Worm (Caenorhabditis elegans): Measurements from ENCODE around the gene hpo-40.

hpo-40 gene

DNA sequence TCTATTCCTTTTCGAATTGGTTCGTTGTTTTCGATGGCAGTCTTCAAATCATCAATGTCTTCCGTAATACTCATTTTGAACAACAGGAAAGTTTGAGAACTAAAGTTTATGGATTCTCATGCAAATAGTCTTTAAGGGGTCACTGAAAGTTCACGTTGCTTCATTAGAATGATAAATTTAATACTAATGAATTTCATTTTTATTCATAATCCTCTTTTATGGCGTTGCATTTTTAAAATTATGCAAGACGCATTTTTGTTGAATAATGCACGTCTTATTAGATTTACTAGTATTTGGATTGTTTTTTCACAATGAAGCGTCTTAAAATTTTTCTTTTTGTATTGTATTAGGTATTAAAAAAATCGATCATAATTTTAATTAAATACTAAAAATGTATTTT lies 30.4 kb downstream of the hpo-40 start, which contains the start of gene C12D8.9:
Gene C12D8.9 (minus strand): TSS at position 101 of the 400 bp plus-strand sequence.
- TF ChIP-seq zip-4 (GFP tag; optimal IDR thresholded peaks at IDR 0.05) (no peak), tlp-1 (tag; optimal IDR thresholded peaks at IDR 0.05) (no peak), lir-3 (tag; optimal IDR thresholded peaks at IDR 0.05; ENCODE audit: poor library complexity) (no peak), nhr-20 (tag; optimal IDR thresholded peaks at IDR 0.05) (no peak), lsy-2 (tag; optimal IDR thresholded peaks at IDR 0.05) (no peak), aly-2 (tag; optimal IDR thresholded peaks at IDR 0.05) (no peak), nhr-85 (tag) (no peak)

- TF ChIP-seq dsc-1 (tag; optimal IDR thresholded peaks at IDR 0.05), result peak; percentile 73
- TF ChIP-seq C34B4.2 (tag; optimal IDR thresholded peaks at IDR 0.05), result no peak
- TF ChIP-seq fkh-8 (tag; optimal IDR thresholded peaks at IDR 0.05), result peak; percentile 11
- TF ChIP-seq elt-2 (tag; optimal IDR thresholded peaks at IDR 0.05), result peak; percentile 34
- no peak for TF ChIP-seq nhr-71 (tag; optimal IDR thresholded peaks at IDR 0.05)
These were observed 31.4 kb downstream of the hpo-40 start for ce11 chrV:10244018-10244720.

DNA sequence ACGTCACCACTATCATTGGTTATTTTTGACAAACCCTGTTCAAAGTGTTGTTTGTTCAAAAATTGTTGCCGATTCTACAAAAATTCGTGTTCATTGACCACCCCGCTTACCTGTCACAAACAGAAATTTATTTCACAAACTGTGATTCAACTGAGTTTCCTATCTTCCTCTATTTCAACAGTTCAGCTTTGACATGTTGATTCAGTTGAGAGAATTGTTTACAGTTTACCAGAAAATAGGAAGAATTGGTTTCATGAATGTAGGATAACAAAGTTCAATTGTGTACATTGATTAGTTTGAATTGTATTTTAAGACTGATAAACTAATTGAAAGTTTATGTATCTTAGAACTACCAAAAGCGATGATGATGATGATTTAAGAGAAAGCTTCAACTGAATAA lies 32.9 kb downstream of the hpo-40 start:
- TF ChIP-seq dsc-1 (tag; optimal IDR thresholded peaks at IDR 0.05), result peak; percentile 6
- no peak for TF ChIP-seq C04F5.9 (tag; optimal IDR thresholded peaks at IDR 0.05)
- TF ChIP-seq zag-1 (tag; optimal IDR thresholded peaks at IDR 0.05), result no peak

DNA sequence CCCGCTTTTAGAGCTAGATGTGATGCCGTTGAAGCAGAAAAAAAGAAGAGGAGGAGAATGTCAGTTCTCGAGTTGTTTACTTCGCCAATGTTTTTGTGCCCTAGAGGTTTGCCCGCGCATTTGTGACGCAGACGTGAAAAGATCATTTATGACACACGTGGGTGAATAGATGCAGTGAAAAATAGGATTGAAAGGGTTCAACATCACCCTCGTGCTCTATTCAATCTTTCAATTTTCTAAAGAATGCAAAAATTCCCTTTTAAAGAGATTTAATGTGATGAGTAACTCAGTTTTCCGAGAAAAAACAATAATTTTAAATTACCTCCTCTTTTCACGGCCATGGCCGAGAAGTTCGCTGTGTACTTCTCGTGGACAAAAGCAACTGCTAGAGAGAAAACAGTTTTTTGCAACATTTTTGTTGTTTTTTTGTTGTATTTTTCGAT lies 33.7 kb downstream of the hpo-40 start:
- TF ChIP-seq mab-9 (GFP tag; IDR thresholded peaks at IDR 0.05) (0 out of 2 replicates have a peak, but pooled peaks have one; percentile 51), ceh-90 (tag; optimal IDR thresholded peaks at IDR 0.05) (peak; percentile 31), lin-13 (GFP tag; optimal IDR thresholded peaks at IDR 0.05) (peak; percentile 13), lin-35 (GFP tag; optimal IDR thresholded peaks at IDR 0.05) (peak; percentile 55 to 66), aly-2 (tag; optimal IDR thresholded peaks at IDR 0.05) (no peak), mef-2 (tag; optimal IDR thresholded peaks at IDR 0.05) (no peak), snu-23 (GFP tag; optimal IDR thresholded peaks at IDR 0.05) (peak; percentile 51), zip-4 (GFP tag; optimal IDR thresholded peaks at IDR 0.05) (no peak), nhr-20 (tag; optimal IDR thresholded peaks at IDR 0.05) (peak; percentile 30), nhr-11 (tag; optimal IDR thresholded peaks at IDR 0.05) (peak; percentile 31), alr-1 (tag; optimal IDR thresholded peaks at IDR 0.05; ENCODE audit: borderline replicate concordance) (no peak), tbx-2 (tag; optimal IDR thresholded peaks at IDR 0.05) (no peak), ztf-4 (tag; optimal IDR thresholded peaks at IDR 0.05) (peak; percentile 41), F16B12.6 (tag; optimal IDR thresholded peaks at IDR 0.05) (no peak), ces-1 (GFP tag; optimal IDR thresholded peaks at IDR 0.05) (no peak), ceh-63 (GFP tag; optimal IDR thresholded peaks at IDR 0.05) (no peak), ceh-8 (GFP tag; optimal IDR thresholded peaks at IDR 0.05) (peak; percentile 28), sptf-1 (tag; optimal IDR thresholded peaks at IDR 0.05) (no peak), jun-1 (tag; optimal IDR thresholded peaks at IDR 0.05) (no peak), unc-62 (GFP tag; optimal IDR thresholded peaks at IDR 0.05) (no peak), lin-14 (GFP tag; optimal IDR thresholded peaks at IDR 0.05) (peak; percentile 94), unc-86 (tag; optimal IDR thresholded peaks at IDR 0.05) (peak; percentile 69), fkh-10 (GFP tag; optimal IDR thresholded peaks at IDR 0.05) (peak; percentile 16), efl-3 (GFP tag; optimal IDR thresholded peaks at IDR 0.05) (no peak), hlh-17 (GFP tag; optimal IDR thresholded peaks at IDR 0.05; ENCODE audit: borderline replicate concordance) (no peak), swsn-7 (tag; optimal IDR thresholded peaks at IDR 0.05) (peak; percentile 42), skn-1 (tag; optimal IDR thresholded peaks at IDR 0.05) (no peak), C34B4.2 (tag; optimal IDR thresholded peaks at IDR 0.05) (no peak), sup-37 (GFP tag; optimal IDR thresholded peaks at IDR 0.05) (no peak), C16A3.4 (tag; optimal IDR thresholded peaks at IDR 0.05) (peak; percentile 56), tlp-1 (tag; optimal IDR thresholded peaks at IDR 0.05) (no peak), nhr-47 (tag; optimal IDR thresholded peaks at IDR 0.05) (peak; percentile 78), hlh-4 (tag; optimal IDR thresholded peaks at IDR 0.05) (no peak), isw-1 (GFP tag; IDR thresholded peaks at IDR 0.05) (no peak; the same call in 1 of the 2 replicates), mdl-1 (tag; optimal IDR thresholded peaks at IDR 0.05) (peak in 1 of 2 experiments; percentile 89), nhr-77 (tag; optimal IDR thresholded peaks at IDR 0.05) (no peak), nhr-85 (tag) (peak; percentile 67)
